Fruit fly (Drosophila melanogaster): ENCODE data around the gene CG43800.

DNA sequence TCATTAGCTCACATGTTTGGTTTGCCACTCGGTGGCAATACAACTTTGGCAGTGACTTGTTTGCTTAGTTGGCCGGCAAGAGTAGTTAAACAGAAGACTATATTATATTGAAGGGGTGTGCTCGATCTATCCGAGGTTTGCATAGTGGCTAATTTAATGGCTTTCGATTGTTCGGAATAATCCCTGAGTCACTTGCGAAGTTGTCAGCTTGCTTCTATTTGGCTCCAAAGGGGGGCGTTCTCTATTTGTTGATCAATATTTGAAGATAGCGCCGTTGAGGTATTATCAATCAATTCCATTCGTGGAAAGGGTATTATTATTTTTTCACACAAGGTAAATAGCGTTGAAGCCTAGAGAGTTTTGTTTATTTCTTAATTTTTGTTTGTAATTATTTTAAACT, 15.5 kb upstream of the CG43800 start:
- TF ChIP-seq gl (tag; optimal IDR thresholded peaks at IDR 0.05): no peak
- no peak for TF ChIP-seq CG9948 (tag; optimal IDR thresholded peaks at IDR 0.05)
- no peak for TF ChIP-seq Pif1A (GFP tag; optimal IDR thresholded peaks at IDR 0.05)
- no peak for TF ChIP-seq fd96Ca (GFP tag; IDR thresholded peaks at IDR 0.05)
- TF ChIP-seq EcR (GFP tag; optimal IDR thresholded peaks at IDR 0.05): no peak
- TF ChIP-seq Snoo (tag; optimal IDR thresholded peaks at IDR 0.05): no peak
- no peak for TF ChIP-seq CG4496 (GFP tag; IDR thresholded peaks at IDR 0.05)
- no peak for TF ChIP-seq CG34367 (tag; optimal IDR thresholded peaks at IDR 0.05)
- no peak for TF ChIP-seq CG12605 (GFP tag; IDR thresholded peaks at IDR 0.05)
- no peak for TF ChIP-seq CG8301 (tag; optimal IDR thresholded peaks at IDR 0.05)

Measured in whole organism, pupa.